Fruit fly (Drosophila melanogaster): ENCODE data around the gene CG32176.

Gene CG32176

dm6 chr3L:17461369-17462012 lies 27.8 kb downstream of the CG32176 start:
- TF ChIP-seq gl (tag; optimal IDR thresholded peaks at IDR 0.05), result no peak

dm6 chr3L:17462474-17462873 lies 28.8 kb downstream of the CG32176 start:
- TF ChIP-seq fd96Ca (GFP tag; IDR thresholded peaks at IDR 0.05) (no peak), CG12605 (GFP tag; IDR thresholded peaks at IDR 0.05) (no peak), CG4496 (GFP tag; IDR thresholded peaks at IDR 0.05) (no peak), CG10348 (GFP tag; IDR thresholded peaks at IDR 0.05) (no peak), Ets98B (GFP tag; IDR thresholded peaks at IDR 0.05) (no peak), CG8301 (tag; optimal IDR thresholded peaks at IDR 0.05) (no peak), EcR (GFP tag; optimal IDR thresholded peaks at IDR 0.05) (no peak), Pif1A (GFP tag; optimal IDR thresholded peaks at IDR 0.05) (no peak), CG13204 (GFP tag; optimal IDR thresholded peaks at IDR 0.05) (no peak), D1 (tag; optimal IDR thresholded peaks at IDR 0.05) (no peak), CG17806 (tag; optimal IDR thresholded peaks at IDR 0.05) (no peak), CG14655 (GFP tag; optimal IDR thresholded peaks at IDR 0.05) (no peak), CG34367 (tag; optimal IDR thresholded peaks at IDR 0.05) (no peak), Pif1B (GFP tag; optimal IDR thresholded peaks at IDR 0.05) (no peak), gl (tag; optimal IDR thresholded peaks at IDR 0.05) (no peak)

- TF ChIP-seq D1 (tag; optimal IDR thresholded peaks at IDR 0.05) (peak; percentile 93), Ets98B (GFP tag; IDR thresholded peaks at IDR 0.05) (no peak), CG12605 (GFP tag; IDR thresholded peaks at IDR 0.05) (no peak)
These were observed 32.1 kb downstream of the CG32176 start, which contains the start of gene QIL1 for dm6 chr3L:17465804-17466203. Gene QIL1 (plus strand): TSS chr3L:17465945.

dm6 chr3L:17470110-17470509 lies 36.4 kb downstream of the CG32176 start, which contains the start of gene SecCl:
Gene SecCl (plus strand): TSS chr3L:17470127.
- TF ChIP-seq CG17806 (tag; optimal IDR thresholded peaks at IDR 0.05) (no peak), CG15710 (tag; optimal IDR thresholded peaks at IDR 0.05) (no peak), CG8159 (tag; optimal IDR thresholded peaks at IDR 0.05) (no peak), CG13204 (GFP tag; optimal IDR thresholded peaks at IDR 0.05) (no peak), fd96Ca (GFP tag; IDR thresholded peaks at IDR 0.05) (no peak), CG8301 (tag; optimal IDR thresholded peaks at IDR 0.05) (no peak), CG14655 (GFP tag; optimal IDR thresholded peaks at IDR 0.05) (no peak), Ets98B (GFP tag; IDR thresholded peaks at IDR 0.05) (no peak), CG34367 (tag; optimal IDR thresholded peaks at IDR 0.05) (no peak), D1 (tag; optimal IDR thresholded peaks at IDR 0.05) (no peak), CG12605 (GFP tag; IDR thresholded peaks at IDR 0.05) (no peak), rn (GFP tag; IDR thresholded peaks at IDR 0.05) (no peak), Snoo (tag; optimal IDR thresholded peaks at IDR 0.05) (no peak), CG9948 (tag; optimal IDR thresholded peaks at IDR 0.05) (no peak), CG4496 (GFP tag; IDR thresholded peaks at IDR 0.05) (no peak), CG32121 (GFP tag; IDR thresholded peaks at IDR 0.05) (no peak), Pif1A (GFP tag; optimal IDR thresholded peaks at IDR 0.05) (no peak)

dm6 chr3L:17473889-17474288 lies 40.2 kb downstream of the CG32176 start:
- TF ChIP-seq CG17806 (tag; optimal IDR thresholded peaks at IDR 0.05) (no peak), CG8159 (tag; optimal IDR thresholded peaks at IDR 0.05) (no peak), CG12605 (GFP tag; IDR thresholded peaks at IDR 0.05) (no peak), CG8301 (tag; optimal IDR thresholded peaks at IDR 0.05) (no peak), CG9948 (tag; optimal IDR thresholded peaks at IDR 0.05) (no peak), CG15710 (tag; optimal IDR thresholded peaks at IDR 0.05) (no peak), CG32121 (GFP tag; IDR thresholded peaks at IDR 0.05) (no peak), fd96Ca (GFP tag; IDR thresholded peaks at IDR 0.05) (no peak), Snoo (tag; optimal IDR thresholded peaks at IDR 0.05) (no peak), CG14655 (GFP tag; optimal IDR thresholded peaks at IDR 0.05) (no peak), Ets98B (GFP tag; IDR thresholded peaks at IDR 0.05) (no peak), EcR (GFP tag; optimal IDR thresholded peaks at IDR 0.05) (no peak), rn (GFP tag; IDR thresholded peaks at IDR 0.05) (no peak), gl (tag; optimal IDR thresholded peaks at IDR 0.05) (no peak), Pif1B (GFP tag; optimal IDR thresholded peaks at IDR 0.05) (no peak), CG34367 (tag; optimal IDR thresholded peaks at IDR 0.05) (no peak), Pif1A (GFP tag; optimal IDR thresholded peaks at IDR 0.05) (no peak)

- TF ChIP-seq D1 (tag; optimal IDR thresholded peaks at IDR 0.05) (peak; percentile 35), CG4496 (GFP tag; IDR thresholded peaks at IDR 0.05) (no peak), CG12605 (GFP tag; IDR thresholded peaks at IDR 0.05) (no peak), rn (GFP tag; IDR thresholded peaks at IDR 0.05) (no peak)
These were observed 41.2 kb downstream of the CG32176 start, which contains the start of the genes UQCR-Q and CG46525 for dm6 chr3L:17474711-17475451. Gene UQCR-Q (plus strand): TSS chr3L:17474761. Gene CG46525 (plus strand): TSS chr3L:17475220.
